Fruit fly (Drosophila melanogaster) whole organism, embryonic: ENCODE data around the gene CG15040.

Source experiments
- CG11696 ChIP-seq: fragments of 200-800 bp; sonication (Bioruptor generic); IDR thresholded peaks from 2 replicates; pipeline ENCODE4 v1.3.6; 2022; ENCODE audit warnings: missing biosample characterization, missing genetic modification characterization
- CG4854 ChIP-seq: fragments of 200-800 bp; sonication (Bioruptor generic); optimal IDR thresholded peaks from 2 replicates; lab custom pipeline; 2016; ENCODE audit warnings: missing biosample characterization, missing genetic modification characterization, inconsistent platforms
- CG6791 ChIP-seq: fragments of 200-800 bp; sonication (Bioruptor generic); IDR thresholded peaks from 3 replicates; pipeline ENCODE4 v1.3.6; 2022; ENCODE audit warnings: missing biosample characterization, missing genetic modification characterization; ENCODE audit not compliant: partially characterized antibody
- CG8359 ChIP-seq: fragments of 200-800 bp; sonication (Bioruptor generic); optimal IDR thresholded peaks from 2 replicates; lab custom pipeline; 2017; ENCODE audit warnings: missing biosample characterization, mild to moderate bottlenecking, missing genetic modification characterization, borderline replicate concordance
- bigmax ChIP-seq: fragments of 200-800 bp; sonication (Bioruptor generic); optimal IDR thresholded peaks from 2 replicates; lab custom pipeline; 2018; ENCODE audit warnings: missing biosample characterization, mild to moderate bottlenecking, missing genetic modification characterization
- br ChIP-seq: fragments of >200 bp; optimal IDR thresholded peaks from 2 replicates; lab custom pipeline; 2017
- corto ChIP-seq: fragments of 200-800 bp; sonication (Bioruptor generic); optimal IDR thresholded peaks from 2 replicates; lab custom pipeline; 2016; ENCODE audit warnings: missing biosample characterization, mild to moderate bottlenecking, missing genetic modification characterization, moderate library complexity
- dmrt99B ChIP-seq: fragments of 200-800 bp; sonication (Bioruptor generic); optimal IDR thresholded peaks from 2 replicates; lab custom pipeline; 2018; ENCODE audit warnings: missing biosample characterization, mild to moderate bottlenecking, missing genetic modification characterization, moderate library complexity
- h ChIP-seq: fragments of >200 bp; optimal IDR thresholded peaks from 2 replicates; lab custom pipeline; 2017
- zfh2 ChIP-seq: fragments of 200-800 bp; sonication (Bioruptor generic); optimal IDR thresholded peaks from 2 replicates; lab custom pipeline; 2016; ENCODE audit warnings: missing biosample characterization, missing genetic modification characterization

dm6 chrX:18617489-18617888 is at the start of gene CG15040:
- TF ChIP-seq CG11696 (GFP tag; lab: Robert Waterston, UW) (no peak), CG6791 (GFP tag; lab: Robert Waterston, UW) (no peak), h (lab: Kevin White, UChicago) (no peak), br (lab: Kevin White, UChicago) (no peak), dmrt99B (no peak), zfh2 (GFP tag; lab: Kevin White, UChicago) (no peak), bigmax (GFP tag; lab: Kevin White, UChicago) (no peak), corto (GFP tag; lab: Kevin White, UChicago) (no peak), CG4854 (GFP tag; lab: Kevin White, UChicago) (no peak), CG8359 (GFP tag; lab: Kevin White, UChicago) (no peak)
